Fruit fly (Drosophila melanogaster) whole organism, embryonic: ENCODE measurements around the gene Hrd3.

Source experiments
- Bdp1 ChIP-seq: fragments of 200-800 bp; sonication (Bioruptor generic); optimal IDR thresholded peaks from 3 replicates; lab custom pipeline; 2016; ENCODE audit warnings: missing biosample characterization, missing genetic modification characterization
- Bgb ChIP-seq: fragments of 200-800 bp; sonication (Bioruptor generic); IDR thresholded peaks from 2 replicates; pipeline ENCODE4 v1.3.6; 2022; ENCODE audit warnings: missing biosample characterization, missing genetic modification characterization; ENCODE audit not compliant: partially characterized antibody
- BtbVII ChIP-seq: fragments of 200-800 bp; sonication (Bioruptor generic); optimal IDR thresholded peaks from 3 replicates; lab custom pipeline; 2017; ENCODE audit warnings: missing biosample characterization, mild to moderate bottlenecking, missing genetic modification characterization
- CG10209 ChIP-seq: fragments of 200-800 bp; sonication (Bioruptor generic); optimal IDR thresholded peaks from 3 replicates; lab custom pipeline; 2017; ENCODE audit warnings: missing biosample characterization, mild to moderate bottlenecking, missing genetic modification characterization, missing genetic modification reagents
- CG1024 ChIP-seq: fragments of 200-800 bp; sonication (Bioruptor generic); IDR thresholded peaks from 2 replicates; pipeline ENCODE4 v1.3.6; 2022; ENCODE audit warnings: missing biosample characterization, missing genetic modification characterization
- CG10274 ChIP-seq: fragments of 200-800 bp; sonication (Bioruptor generic); optimal IDR thresholded peaks from 3 replicates; lab custom pipeline; 2017; ENCODE audit warnings: missing biosample characterization, mild to moderate bottlenecking, missing genetic modification characterization
- CG10462 ChIP-seq: fragments of 200-800 bp; sonication (Bioruptor generic); optimal IDR thresholded peaks from 2 replicates; lab custom pipeline; 2016; ENCODE audit warnings: missing biosample characterization, missing genetic modification characterization
- CG11247 ChIP-seq: fragments of 200-800 bp; sonication (Bioruptor generic); IDR thresholded peaks from 2 replicates; pipeline ENCODE4 v1.3.6; 2022; ENCODE audit warnings: missing biosample characterization, missing genetic modification characterization
- CG13296 ChIP-seq: fragments of 200-800 bp; sonication (Bioruptor generic); optimal IDR thresholded peaks from 3 replicates; lab custom pipeline; 2018; ENCODE audit warnings: missing biosample characterization, mild to moderate bottlenecking, missing genetic modification characterization
- CG14441 ChIP-seq: fragments of 200-800 bp; sonication (Bioruptor generic); IDR thresholded peaks from 2 replicates; pipeline ENCODE4 v1.3.6; 2022; ENCODE audit warnings: missing biosample characterization, missing genetic modification characterization
- CG14860 ChIP-seq: fragments of 200-800 bp; sonication (Bioruptor generic); IDR thresholded peaks from 3 replicates; pipeline ENCODE4 v1.3.6; 2022; ENCODE audit warnings: missing biosample characterization, missing genetic modification characterization; ENCODE audit not compliant: partially characterized antibody
- CG15479 ChIP-seq: fragments of 200-800 bp; sonication (Bioruptor generic); optimal IDR thresholded peaks from 3 replicates; lab custom pipeline; 2019; ENCODE audit warnings: missing biosample characterization, mild to moderate bottlenecking, missing genetic modification characterization, moderate library complexity
- CG18011 ChIP-seq: fragments of 200-800 bp; sonication (Bioruptor generic); optimal IDR thresholded peaks from 2 replicates; lab custom pipeline; 2017; ENCODE audit warnings: missing biosample characterization, missing genetic modification characterization, mild to moderate bottlenecking, moderate library complexity, missing genotype
- CG18764 ChIP-seq: fragments of 200-800 bp; sonication (Bioruptor generic); optimal IDR thresholded peaks from 3 replicates; lab custom pipeline; 2016; ENCODE audit warnings: missing biosample characterization, missing genetic modification characterization
- CG33213 ChIP-seq: fragments of 200-800 bp; sonication (Bioruptor generic); optimal IDR thresholded peaks from 3 replicates; lab custom pipeline; 2016; ENCODE audit warnings: missing biosample characterization, missing genetic modification characterization
- CG34422 ChIP-seq: fragments of 200-800 bp; sonication (Bioruptor generic); IDR thresholded peaks from 3 replicates; pipeline ENCODE4 v1.3.6; 2022; ENCODE audit warnings: missing biosample characterization, missing genetic modification characterization
- CG4282 ChIP-seq: fragments of 200-800 bp; sonication (Bioruptor generic); optimal IDR thresholded peaks from 2 replicates; lab custom pipeline; 2016; ENCODE audit warnings: missing biosample characterization, missing genetic modification characterization
- CG4730 ChIP-seq: fragments of 200-800 bp; sonication (Bioruptor generic); IDR thresholded peaks from 2 replicates; pipeline ENCODE4 v1.3.6; 2022; ENCODE audit warnings: missing biosample characterization, missing genetic modification characterization
- CG4820 ChIP-seq: fragments of 200-800 bp; sonication (Bioruptor generic); optimal IDR thresholded peaks from 3 replicates; lab custom pipeline; 2016; ENCODE audit warnings: missing biosample characterization, missing genetic modification characterization
- CG4854 ChIP-seq: fragments of 200-800 bp; sonication (Bioruptor generic); optimal IDR thresholded peaks from 2 replicates; lab custom pipeline; 2016; ENCODE audit warnings: missing biosample characterization, missing genetic modification characterization, inconsistent platforms
- CG6272 ChIP-seq: fragments of 200-800 bp; sonication (Bioruptor generic); IDR thresholded peaks from 2 replicates; pipeline ENCODE4 v1.3.6; 2022; ENCODE audit warnings: missing biosample characterization, missing genetic modification characterization
- CG7372 ChIP-seq: fragments of 200-800 bp; sonication (Bioruptor generic); IDR thresholded peaks from 2 replicates; pipeline ENCODE4 v1.3.6; 2022; ENCODE audit warnings: missing biosample characterization, missing genetic modification characterization
- Dp ChIP-seq: fragments of 200-800 bp; sonication (Bioruptor generic); optimal IDR thresholded peaks from 2 replicates; lab custom pipeline; 2018; ENCODE audit warnings: missing biosample characterization, mild to moderate bottlenecking, missing genetic modification characterization, moderate library complexity
- E2f2 ChIP-seq: fragments of 200-800 bp; sonication (Bioruptor generic); IDR thresholded peaks from 2 replicates; pipeline ENCODE4 v1.3.6; 2022; ENCODE audit warnings: missing biosample characterization, missing genetic modification characterization
- Ets97D ChIP-seq: fragments of 200-800 bp; sonication (Bioruptor generic); optimal IDR thresholded peaks from 3 replicates; lab custom pipeline; 2016; ENCODE audit warnings: missing biosample characterization, missing genetic modification characterization
- Fer2 ChIP-seq: fragments of 200-800 bp; sonication (Bioruptor generic); optimal IDR thresholded peaks from 2 replicates; lab custom pipeline; 2018; ENCODE audit warnings: missing biosample characterization, mild to moderate bottlenecking, missing genetic modification characterization, moderate library complexity
- HLH4C ChIP-seq: fragments of 200-800 bp; sonication (Bioruptor generic); IDR thresholded peaks from 3 replicates; pipeline ENCODE4 v1.3.6; 2022; ENCODE audit warnings: missing biosample characterization, missing genetic modification characterization; ENCODE audit not compliant: partially characterized antibody
- NC2α ChIP-seq: fragments of 200-800 bp; sonication (Bioruptor generic); optimal IDR thresholded peaks from 2 replicates; lab custom pipeline; 2016; ENCODE audit warnings: missing biosample characterization, missing genetic modification characterization
- NK7.1 ChIP-seq: fragments of 200-800 bp; sonication (Bioruptor generic); optimal IDR thresholded peaks from 3 replicates; lab custom pipeline; 2016; ENCODE audit warnings: missing biosample characterization, missing genetic modification characterization
- Nf-YA ChIP-seq: fragments of 200-800 bp; sonication (Bioruptor generic); IDR thresholded peaks from 2 replicates; pipeline ENCODE4 v1.3.6; 2022; ENCODE audit warnings: missing biosample characterization, missing genetic modification characterization
- Oaz ChIP-seq: fragments of 200-800 bp; sonication (Bioruptor generic); IDR thresholded peaks from 2 replicates; pipeline ENCODE4 v1.3.6; 2022; ENCODE audit warnings: missing biosample characterization, missing genetic modification characterization
- Rfx ChIP-seq: fragments of 200-800 bp; sonication (Bioruptor generic); IDR thresholded peaks from 2 replicates; pipeline ENCODE4 v1.3.6; 2022; ENCODE audit warnings: missing biosample characterization, missing genetic modification characterization
- Taf1 ChIP-seq: fragments of 200-800 bp; sonication (Bioruptor generic); IDR thresholded peaks from 2 replicates; pipeline ENCODE4 v1.3.6; 2022; ENCODE audit warnings: missing biosample characterization, missing genetic modification characterization
- Xrp1 ChIP-seq: fragments of 200-800 bp; sonication (Bioruptor generic); IDR thresholded peaks from 2 replicates; pipeline ENCODE4 v1.3.6; 2022; ENCODE audit warnings: missing biosample characterization, missing genetic modification characterization
- amos ChIP-seq: fragments of 200-800 bp; sonication (Bioruptor generic); IDR thresholded peaks from 2 replicates; pipeline ENCODE4 v1.3.6; 2022; ENCODE audit warnings: missing biosample characterization, missing genetic modification characterization; ENCODE audit not compliant: partially characterized antibody
- bab2 ChIP-seq: fragments of 200-800 bp; sonication (Bioruptor generic); optimal IDR thresholded peaks from 2 replicates; lab custom pipeline; 2016; ENCODE audit warnings: missing biosample characterization, missing genetic modification characterization
- dati ChIP-seq: fragments of 200-800 bp; sonication (Bioruptor generic); IDR thresholded peaks from 2 replicates; pipeline ENCODE4 v1.3.6; 2022; ENCODE audit warnings: missing biosample characterization, missing genetic modification characterization
- fd3F ChIP-seq: fragments of 200-800 bp; sonication (Bioruptor generic); optimal IDR thresholded peaks from 2 replicates; lab custom pipeline; 2018; ENCODE audit warnings: missing biosample characterization, mild to moderate bottlenecking, missing genetic modification characterization, moderate library complexity
- fd64A ChIP-seq: fragments of 200-800 bp; sonication (Bioruptor generic); optimal IDR thresholded peaks from 3 replicates; lab custom pipeline; 2018; ENCODE audit warnings: missing biosample characterization, mild to moderate bottlenecking, missing genetic modification characterization
- grn ChIP-seq: fragments of 200-800 bp; sonication (Bioruptor generic); optimal IDR thresholded peaks from 3 replicates; lab custom pipeline; 2017; ENCODE audit warnings: missing biosample characterization, missing genetic modification characterization
- gt ChIP-seq: fragments of 200-800 bp; sonication (Bioruptor generic); IDR thresholded peaks from 2 replicates; pipeline ENCODE4 v1.3.6; 2022; ENCODE audit warnings: missing biosample characterization, missing genetic modification characterization
- her ChIP-seq: fragments of 200-800 bp; sonication (Bioruptor generic); optimal IDR thresholded peaks from 2 replicates; lab custom pipeline; 2016; ENCODE audit warnings: missing biosample characterization, missing genetic modification characterization
- luna ChIP-seq: fragments of 200-800 bp; sonication (Bioruptor generic); optimal IDR thresholded peaks from 2 replicates; lab custom pipeline; 2016; ENCODE audit warnings: missing biosample characterization, missing genetic modification characterization
- mam ChIP-seq: fragments of 200-800 bp; sonication (Bioruptor generic); optimal IDR thresholded peaks from 3 replicates; lab custom pipeline; 2016; ENCODE audit warnings: missing biosample characterization, missing genetic modification characterization
- odd ChIP-seq: fragments of 200-800 bp; sonication (Bioruptor generic); optimal IDR thresholded peaks from 2 replicates; lab custom pipeline; 2017; ENCODE audit warnings: missing biosample characterization, mild to moderate bottlenecking, missing genetic modification characterization
- psq ChIP-seq: fragments of 200-800 bp; sonication (Bioruptor generic); optimal IDR thresholded peaks from 2 replicates; lab custom pipeline; 2017; ENCODE audit warnings: missing biosample characterization, missing genetic modification characterization
- pzg ChIP-seq: fragments of 200-800 bp; sonication (Bioruptor generic); optimal IDR thresholded peaks from 3 replicates; lab custom pipeline; 2018; ENCODE audit warnings: missing biosample characterization, mild to moderate bottlenecking, missing genetic modification characterization, moderate library complexity
- row ChIP-seq: fragments of 200-800 bp; sonication (Bioruptor generic); IDR thresholded peaks from 3 replicates; pipeline ENCODE4 v1.3.6; 2022; ENCODE audit warnings: missing biosample characterization, missing genetic modification characterization
- sc ChIP-seq, 3 experiments: fragments of >200 bp in 2 of 3; fragments of 200-800 bp in 1 of 3; sonication (Bioruptor generic) in 1 of 3; optimal IDR thresholded peaks; 2 replicates in 2 of 3; 3 replicates in 1 of 3; lab custom pipeline; 2017; ENCODE audit warnings: mild to moderate bottlenecking in 1 of 3, missing biosample characterization in 1 of 3, missing genetic modification characterization in 1 of 3, missing genetic modification reagents in 1 of 3
- sqz ChIP-seq: fragments of 200-800 bp; sonication (Bioruptor generic); optimal IDR thresholded peaks from 3 replicates; lab custom pipeline; 2018; ENCODE audit warnings: missing biosample characterization, mild to moderate bottlenecking, missing genetic modification characterization
- tap ChIP-seq: fragments of 200-800 bp; optimal IDR thresholded peaks from 3 replicates; lab custom pipeline; 2019; ENCODE audit warnings: missing biosample characterization, mild to moderate bottlenecking, missing genetic modification characterization, moderate library complexity
- wdn ChIP-seq: fragments of 200-800 bp; sonication (Bioruptor generic); IDR thresholded peaks from 2 replicates; pipeline ENCODE4 v1.3.6; 2022; ENCODE audit warnings: missing biosample characterization, missing genetic modification characterization

Gene Hrd3

DNA sequence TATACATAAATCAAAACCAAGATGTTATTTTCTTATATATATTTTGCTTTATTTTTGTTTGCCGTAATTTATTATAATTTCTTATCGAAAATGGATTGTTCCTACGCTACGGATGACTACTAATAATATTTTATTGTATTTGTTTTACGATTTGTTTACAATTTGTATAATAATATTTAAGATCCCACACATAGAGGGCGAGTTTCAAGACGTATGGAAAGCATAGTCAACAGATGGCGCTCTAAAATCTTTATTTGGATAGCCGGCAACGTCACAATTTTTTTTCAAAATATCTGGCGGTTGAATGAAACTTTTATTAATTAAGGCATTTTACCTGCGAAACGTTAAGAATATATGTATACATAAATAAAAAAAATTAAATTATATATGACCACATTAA, 36.4 kb downstream of the Hrd3 start (continued):
- TF ChIP-seq tap, result peak; percentile 22
- TF ChIP-seq Dp (GFP tag; lab: Kevin White, UChicago), result peak; percentile 95
- no peak for TF ChIP-seq Fer2 (tag; lab: Kevin White, UChicago)
- TF ChIP-seq mam (GFP tag; lab: Kevin White, UChicago), result peak; percentile 19
- no peak for TF ChIP-seq CG15479 (GFP tag; lab: Kevin White, UChicago)
- no peak for TF ChIP-seq CG4282 (GFP tag; lab: Kevin White, UChicago)
- TF ChIP-seq amos (GFP tag; lab: Robert Waterston, UW), result no peak
- TF ChIP-seq psq (GFP tag; lab: Kevin White, UChicago), result no peak
- TF ChIP-seq sc (optimal IDR thresholded peaks at IDR 0.05; lab: Kevin White, UChicago), result no peak
- no peak for TF ChIP-seq sc (GFP tag; optimal IDR thresholded peaks at IDR 0.05; lab: Kevin White, UChicago)
- TF ChIP-seq row (GFP tag; lab: Robert Waterston, UW), result no peak
- no peak for TF ChIP-seq bab2 (GFP tag; lab: Kevin White, UChicago)
- TF ChIP-seq CG7372 (GFP tag; lab: Robert Waterston, UW), result peak; percentile 13; the same call in 1 of the 2 replicates
- no peak for TF ChIP-seq NK7.1
- no peak for TF ChIP-seq CG6272 (GFP tag; lab: Robert Waterston, UW)
- no peak for TF ChIP-seq Oaz (GFP tag; lab: Robert Waterston, UW)
- no peak for TF ChIP-seq HLH4C
- TF ChIP-seq odd (GFP tag; lab: Kevin White, UChicago), result no peak
- TF ChIP-seq CG34422 (GFP tag; lab: Robert Waterston, UW), result no peak
- no peak for TF ChIP-seq CG18011 (GFP tag; lab: Kevin White, UChicago)
- TF ChIP-seq fd64A (GFP tag; lab: Kevin White, UChicago), result no peak
- TF ChIP-seq E2f2 (GFP tag; lab: Robert Waterston, UW), result peak; percentile 90
- TF ChIP-seq Taf1 (GFP tag; lab: Robert Waterston, UW), result no peak
- no peak for TF ChIP-seq luna
- TF ChIP-seq NC2α (GFP tag; lab: Kevin White, UChicago), result no peak
- no peak for TF ChIP-seq wdn (GFP tag; lab: Robert Waterston, UW)
- TF ChIP-seq CG10209, result no peak
- TF ChIP-seq dati (GFP tag; lab: Robert Waterston, UW), result no peak
- peak; percentile 62 for TF ChIP-seq Rfx (GFP tag; lab: Robert Waterston, UW)
- TF ChIP-seq Bdp1 (GFP tag; lab: Kevin White, UChicago), result no peak
- no peak for TF ChIP-seq CG33213 (GFP tag; lab: Kevin White, UChicago)
- no peak for TF ChIP-seq CG4820 (GFP tag; lab: Kevin White, UChicago)
- TF ChIP-seq CG1024 (GFP tag; lab: Robert Waterston, UW), result no peak; the same call in 1 of the 2 replicates
- no peak for TF ChIP-seq CG4854 (GFP tag; lab: Kevin White, UChicago)
- TF ChIP-seq pzg (GFP tag; lab: Kevin White, UChicago), result peak; percentile 20
- TF ChIP-seq her (GFP tag; lab: Kevin White, UChicago), result no peak
- peak; percentile 2 for TF ChIP-seq Ets97D (GFP tag; lab: Kevin White, UChicago)
- no peak for TF ChIP-seq Xrp1 (GFP tag; lab: Robert Waterston, UW)
- peak; percentile 42; the same call in 1 of the 2 replicates for TF ChIP-seq Bgb (GFP tag; lab: Robert Waterston, UW)
- no peak for TF ChIP-seq sqz (GFP tag; lab: Kevin White, UChicago)
- TF ChIP-seq CG4730, result no peak
- peak; percentile 19 for TF ChIP-seq CG13296 (GFP tag; lab: Kevin White, UChicago)
- TF ChIP-seq BtbVII (GFP tag; lab: Kevin White, UChicago), result no peak
- no peak for TF ChIP-seq gt (GFP tag; lab: Robert Waterston, UW)
- TF ChIP-seq Nf-YA (GFP tag; lab: Robert Waterston, UW), result no peak
- no peak for TF ChIP-seq CG11247 (GFP tag; lab: Robert Waterston, UW)
- no peak for TF ChIP-seq CG10462 (GFP tag; lab: Kevin White, UChicago)
- no peak for TF ChIP-seq CG14860 (GFP tag; lab: Robert Waterston, UW)
- no peak for TF ChIP-seq CG18764 (GFP tag; lab: Kevin White, UChicago)
- peak; percentile 25 for TF ChIP-seq fd3F (GFP tag; lab: Kevin White, UChicago)
- TF ChIP-seq CG14441, result 0 out of 2 replicates have a peak, but pooled peaks have one; percentile 6
- no peak for TF ChIP-seq CG10274 (GFP tag; lab: Kevin White, UChicago)
- TF ChIP-seq grn, result no peak
